Fruit fly (Drosophila melanogaster): ENCODE results near the gene CG4607.

Gene CG4607

dm6 chrX:7109793-7110606 is 40.8 kb downstream of the CG4607 start, which contains the start of gene fz4:
fz4 (minus strand) TSS chrX:7110321.
- TF ChIP-seq Hnf4 (GFP tag; optimal IDR thresholded peaks at IDR 0.05) (no peak), tai (GFP tag; optimal IDR thresholded peaks at IDR 0.05) (no peak), brk (GFP tag; optimal IDR thresholded peaks at IDR 0.05) (no peak), Rel (GFP tag; optimal IDR thresholded peaks at IDR 0.05) (no peak), Rel (tag; optimal IDR thresholded peaks at IDR 0.05) (peak; percentile 95), usp (GFP tag; optimal IDR thresholded peaks at IDR 0.05) (no peak), woc (GFP tag; optimal IDR thresholded peaks at IDR 0.05) (no peak), Dif (GFP tag; optimal IDR thresholded peaks at IDR 0.05; ENCODE audit: partially characterized antibody) (no peak), sage (GFP tag; optimal IDR thresholded peaks at IDR 0.05) (no peak), CrebA (GFP tag; optimal IDR thresholded peaks at IDR 0.05; ENCODE audit: borderline replicate concordance) (no peak), h (GFP tag; optimal IDR thresholded peaks at IDR 0.05) (no peak), Sp1 (GFP tag; optimal IDR thresholded peaks at IDR 0.05) (peak; percentile 38), CG9705 (GFP tag; optimal IDR thresholded peaks at IDR 0.05) (no peak), Dfd (GFP tag; optimal IDR thresholded peaks at IDR 0.05) (no peak), pan (optimal IDR thresholded peaks at IDR 0.05) (no peak), GATAd (GFP tag; optimal IDR thresholded peaks at IDR 0.05) (no peak), N (GFP tag; optimal IDR thresholded peaks at IDR 0.05) (no peak), ey (GFP tag; optimal IDR thresholded peaks at IDR 0.05) (no peak), fru (GFP tag; optimal IDR thresholded peaks at IDR 0.05) (peak; percentile 35), psq (GFP tag; optimal IDR thresholded peaks at IDR 0.05) (peak; percentile 95), dsf (GFP tag; optimal IDR thresholded peaks at IDR 0.05; ENCODE audit: borderline replicate concordance) (no peak), Myc (optimal IDR thresholded peaks at IDR 0.05) (peak; percentile 73), sv (GFP tag; optimal IDR thresholded peaks at IDR 0.05) (no peak), HLH106 (tag; optimal IDR thresholded peaks at IDR 0.05) (no peak), jim (GFP tag; optimal IDR thresholded peaks at IDR 0.05) (peak; percentile 59), dmrt93B (GFP tag; optimal IDR thresholded peaks at IDR 0.05) (no peak), Hr83 (GFP tag; optimal IDR thresholded peaks at IDR 0.05; ENCODE audit: poor library complexity, severe bottlenecking) (peak; percentile 56), OdsH (GFP tag; optimal IDR thresholded peaks at IDR 0.05) (no peak), lola (GFP tag; optimal IDR thresholded peaks at IDR 0.05) (no peak), Jra (GFP tag; optimal IDR thresholded peaks at IDR 0.05) (no peak), rgr (GFP tag; optimal IDR thresholded peaks at IDR 0.05) (peak; percentile 28), foxo (GFP tag; optimal IDR thresholded peaks at IDR 0.05) (peak in 1 of 2 experiments; percentile 12), Mio (GFP tag; optimal IDR thresholded peaks at IDR 0.05) (no peak), Abd-B (GFP tag; optimal IDR thresholded peaks at IDR 0.05) (no peak), CG32264 (GFP tag; optimal IDR thresholded peaks at IDR 0.05) (no peak), br (GFP tag; optimal IDR thresholded peaks at IDR 0.05) (no peak), dl (GFP tag; optimal IDR thresholded peaks at IDR 0.05; ENCODE audit: insufficient read depth in 1 of 2, partially characterized antibody in 2 of 2) (peak; percentile 42 to 76), Hr78 (GFP tag; optimal IDR thresholded peaks at IDR 0.05) (no peak), Vsx2 (GFP tag; optimal IDR thresholded peaks at IDR 0.05; ENCODE audit: partially characterized antibody) (no peak)

dm6 chrX:7110890-7111289 is 41.7 kb downstream of the CG4607 start:
- TF ChIP-seq foxo (GFP tag; optimal IDR thresholded peaks at IDR 0.05) (no peak), sage (GFP tag; optimal IDR thresholded peaks at IDR 0.05) (no peak), ey (GFP tag; optimal IDR thresholded peaks at IDR 0.05) (no peak), HLH106 (tag; optimal IDR thresholded peaks at IDR 0.05) (no peak), CG32264 (GFP tag; optimal IDR thresholded peaks at IDR 0.05) (no peak), Dfd (GFP tag; optimal IDR thresholded peaks at IDR 0.05) (no peak), GATAd (GFP tag; optimal IDR thresholded peaks at IDR 0.05) (no peak), N (GFP tag; optimal IDR thresholded peaks at IDR 0.05) (no peak), CG9705 (GFP tag; optimal IDR thresholded peaks at IDR 0.05) (no peak), Jra (GFP tag; optimal IDR thresholded peaks at IDR 0.05) (no peak), usp (GFP tag; optimal IDR thresholded peaks at IDR 0.05) (no peak), tai (GFP tag; optimal IDR thresholded peaks at IDR 0.05) (no peak), jim (GFP tag; optimal IDR thresholded peaks at IDR 0.05) (no peak), Rel (GFP tag; optimal IDR thresholded peaks at IDR 0.05) (no peak), Rel (tag; optimal IDR thresholded peaks at IDR 0.05) (no peak), dl (GFP tag; optimal IDR thresholded peaks at IDR 0.05; ENCODE audit: insufficient read depth in 1 of 2, partially characterized antibody in 2 of 2) (no peak), Abd-B (GFP tag; optimal IDR thresholded peaks at IDR 0.05) (no peak), lola (GFP tag; optimal IDR thresholded peaks at IDR 0.05) (no peak), Dif (GFP tag; optimal IDR thresholded peaks at IDR 0.05; ENCODE audit: partially characterized antibody) (no peak)
